Worm (Caenorhabditis elegans) whole organism, young adult: ENCODE data around the gene rpap-2.

ENCODE experiments used
- B0336.3 ChIP-seq: fragments of 200-800 bp; sonication (Bioruptor generic); IDR thresholded peaks from 2 replicates; pipeline ENCODE4 v1.3.6; 2022; ENCODE audit warnings: missing genetic modification characterization, missing compliant biosample characterization
- ceh-79 ChIP-seq: sonication (generic microtip); optimal IDR thresholded peaks from 2 replicates; lab custom pipeline; 2017; ENCODE audit warnings: mild to moderate bottlenecking, missing genetic modification characterization, missing compliant biosample characterization
- dpl-1 ChIP-seq: fragments of 150-350 bp; optimal IDR thresholded peaks from 2 replicates; lab custom pipeline; 2014; ENCODE audit warnings: missing biosample characterization, missing genetic modification reagents, missing genetic modification characterization
- let-607 ChIP-seq, 2 experiments: fragments of 200-800 bp in 1 of 2; sonication (Bioruptor generic) in 1 of 2; sonication (generic microtip) in 1 of 2; optimal IDR thresholded peaks; 2 replicates each; lab custom pipeline; 2016 to 2018; ENCODE audit warnings: mild to moderate bottlenecking in 2 of 2, missing compliant biosample characterization in 2 of 2, missing genetic modification characterization in 2 of 2, moderate library complexity in 2 of 2, missing genotype in 1 of 2
- lin-26 ChIP-seq: fragments of 200-800 bp; sonication (Bioruptor generic); IDR thresholded peaks from 2 replicates; pipeline ENCODE4 v1.3.6; 2022; ENCODE audit warnings: missing genetic modification reagents, missing genetic modification characterization, missing compliant biosample characterization
- snpc-3.4 ChIP-seq: sonication (generic microtip); optimal IDR thresholded peaks from 2 replicates; lab custom pipeline; 2017; ENCODE audit warnings: missing genetic modification characterization, mild to moderate bottlenecking, missing compliant biosample characterization, antibody characterized with exemption, moderate library complexity, missing genotype, missing genetic modification reagents
- tbp1 ChIP-seq: fragments of 200-800 bp; sonication (Bioruptor generic); optimal IDR thresholded peaks from 2 replicates; lab custom pipeline; 2018; ENCODE audit warnings: mild to moderate bottlenecking, missing genetic modification characterization, missing compliant biosample characterization

DNA sequence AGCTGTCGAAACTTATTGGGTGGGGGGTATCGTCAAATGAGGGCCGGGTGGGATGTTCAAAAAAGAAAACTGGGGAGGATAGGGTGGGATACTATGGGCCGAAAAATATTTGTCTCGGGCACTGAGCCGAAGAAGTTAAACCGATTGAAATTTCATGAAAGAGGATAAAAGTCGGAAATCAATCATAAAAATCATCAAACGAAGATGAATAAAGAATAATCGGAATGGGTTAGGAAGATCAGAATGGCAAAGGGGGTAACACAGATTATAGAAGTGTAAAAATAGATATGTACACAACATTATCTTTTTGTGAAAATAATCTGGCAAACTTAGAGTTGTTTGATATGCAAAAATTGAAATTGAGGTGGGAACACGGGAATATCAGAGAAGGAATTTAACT lies 12.2 kb upstream of the rpap-2 start:
- TF ChIP-seq dpl-1 (GFP tag; lab: Kevin White, UChicago): no peak
- no peak for TF ChIP-seq lin-26 (GFP tag; lab: Robert Waterston, UW)
- TF ChIP-seq let-607 (tag; optimal IDR thresholded peaks at IDR 0.05; lab: Kevin White, UChicago): no peak
- TF ChIP-seq B0336.3 (GFP tag; lab: Robert Waterston, UW): no peak
- TF ChIP-seq tbp1: no peak
- TF ChIP-seq ceh-79: no peak
- no peak for TF ChIP-seq snpc-3.4
